Worm (Caenorhabditis elegans) whole organism, L4 larva: ENCODE data around the gene F21H7.2.

Experiments
- F44E2.7 ChIP-seq: fragments of 200-800 bp; sonication (Bioruptor generic); IDR thresholded peaks from 2 replicates; pipeline ENCODE4 v2.1.2; 2022; ENCODE audit warnings: missing genetic modification characterization, missing compliant biosample characterization
- R02D3.7 ChIP-seq: fragments of 150-350 bp; sonication (generic microtip); optimal IDR thresholded peaks from 3 replicates; lab custom pipeline; 2014; ENCODE audit warnings: missing biosample characterization, missing genetic modification characterization
- T20F7.1 ChIP-seq: fragments of 200-800 bp; sonication (Bioruptor generic); optimal IDR thresholded peaks from 2 replicates; lab custom pipeline; 2018; ENCODE audit warnings: mild to moderate bottlenecking, missing genetic modification characterization, missing compliant biosample characterization
- T26A8.4 ChIP-seq: fragments of 200-800 bp; sonication (Bioruptor generic); IDR thresholded peaks from 2 replicates; pipeline ENCODE4 v1.3.6; 2022; ENCODE audit warnings: missing genetic modification characterization, missing compliant biosample characterization
- Y105C5A.15 ChIP-seq: fragments of 200-800 bp; sonication (Bioruptor generic); IDR thresholded peaks from 2 replicates; pipeline ENCODE4 v1.3.6; 2022; ENCODE audit warnings: missing genetic modification characterization, missing compliant biosample characterization
- Y5F2A.4 ChIP-seq: fragments of 200-800 bp; sonication (Bioruptor generic); optimal IDR thresholded peaks from 2 replicates; lab custom pipeline; 2018; ENCODE audit warnings: mild to moderate bottlenecking, missing genetic modification characterization, missing compliant biosample characterization
- ZK337.2 ChIP-seq: fragments of 200-800 bp; sonication (Bioruptor generic); IDR thresholded peaks from 2 replicates; pipeline ENCODE4 v1.3.6; 2022; ENCODE audit warnings: missing genetic modification reagents, missing genetic modification characterization, missing compliant biosample characterization
- aly-2 ChIP-seq: sonication (generic microtip); optimal IDR thresholded peaks from 2 replicates; lab custom pipeline; 2018; ENCODE audit warnings: missing biosample characterization, missing genetic modification characterization
- ama-1 ChIP-seq: fragments of 150-350 bp; optimal IDR thresholded peaks from 2 replicates; lab custom pipeline; 2014; ENCODE audit warnings: inconsistent platforms, mixed read lengths
- attf-4 ChIP-seq: sonication (generic microtip); optimal IDR thresholded peaks from 3 replicates; lab custom pipeline; 2017; ENCODE audit warnings: missing biosample characterization, missing genetic modification characterization
- ceh-20 ChIP-seq: fragments of 200-800 bp; sonication (Bioruptor generic); IDR thresholded peaks from 2 replicates; pipeline ENCODE4 v1.3.6; 2022; ENCODE audit warnings: missing genetic modification reagents, missing genetic modification characterization, missing compliant biosample characterization
- ceh-44 ChIP-seq: fragments of 200-800 bp; sonication (Bioruptor generic); IDR thresholded peaks from 2 replicates; pipeline ENCODE4 v1.3.6; 2022; ENCODE audit warnings: missing genetic modification reagents, missing genetic modification characterization, missing compliant biosample characterization
- ces-1 ChIP-seq: fragments of 150-350 bp; sonication (generic microtip); optimal IDR thresholded peaks from 4 replicates; lab custom pipeline; 2014; ENCODE audit warnings: missing biosample characterization, missing genetic modification reagents, missing genetic modification characterization
- daf-16 ChIP-seq, 3 experiments: sonication (generic microtip); optimal IDR thresholded peaks; 2 replicates each; lab custom pipeline; 2016 to 2017; ENCODE audit warnings: missing genetic modification characterization in 3 of 3, missing genetic modification reagents in 3 of 3, mild to moderate bottlenecking in 2 of 3, missing compliant biosample characterization in 2 of 3, missing biosample characterization in 1 of 3, moderate library complexity in 1 of 3
- dmd-6 ChIP-seq: fragments of 200-800 bp; sonication (Bioruptor generic); IDR thresholded peaks from 2 replicates; pipeline ENCODE4 v1.3.6; 2022; ENCODE audit warnings: missing genetic modification reagents, missing genetic modification characterization, missing compliant biosample characterization
- dmd-8 ChIP-seq: fragments of 200-800 bp; sonication (Bioruptor generic); IDR thresholded peaks from 2 replicates; pipeline ENCODE4 v1.3.6; 2022; ENCODE audit warnings: missing genetic modification characterization, missing compliant biosample characterization
- duxl-1 ChIP-seq: sonication (generic microtip); optimal IDR thresholded peaks from 2 replicates; lab custom pipeline; 2016; ENCODE audit warnings: mild to moderate bottlenecking, missing genetic modification characterization, moderate library complexity, missing compliant biosample characterization; ENCODE audit not compliant: poor library complexity
- fos-1 ChIP-seq: fragments of 150-350 bp; optimal IDR thresholded peaks from 2 replicates; lab custom pipeline; 2014; ENCODE audit warnings: missing biosample characterization, missing genetic modification characterization
- hlh-11 ChIP-seq: fragments of 200-800 bp; sonication (Bioruptor generic); optimal IDR thresholded peaks from 2 replicates; lab custom pipeline; 2018; ENCODE audit warnings: mild to moderate bottlenecking, missing genetic modification characterization, missing compliant biosample characterization
- hlh-30 ChIP-seq: sonication (generic microtip); optimal IDR thresholded peaks from 2 replicates; lab custom pipeline; 2017; ENCODE audit warnings: antibody characterized with exemption, mild to moderate bottlenecking, missing genetic modification characterization, missing compliant biosample characterization; ENCODE audit not compliant: insufficient read depth
- lim-7 ChIP-seq: fragments of 200-800 bp; sonication (Bioruptor generic); IDR thresholded peaks from 2 replicates; pipeline ENCODE4 v1.3.6; 2022; ENCODE audit warnings: missing genetic modification characterization, missing compliant biosample characterization
- lin-15B ChIP-seq: fragments of 150-350 bp; sonication (generic microtip); optimal IDR thresholded peaks from 3 replicates; lab custom pipeline; 2014; ENCODE audit warnings: missing biosample characterization, missing genetic modification characterization
- lin-39 ChIP-seq: fragments of 150-350 bp; optimal IDR thresholded peaks from 2 replicates; lab custom pipeline; 2014; ENCODE audit warnings: missing biosample characterization, missing genetic modification reagents, missing genetic modification characterization
- lir-3 ChIP-seq: sonication (generic microtip); optimal IDR thresholded peaks from 2 replicates; lab custom pipeline; 2016; ENCODE audit warnings: mild to moderate bottlenecking, missing genetic modification characterization, missing compliant biosample characterization
- madf-5 ChIP-seq, 2 experiments: fragments of 200-800 bp; sonication (Bioruptor generic); IDR thresholded peaks; 2 replicates each; pipeline ENCODE4 v1.3.6; 2022; ENCODE audit warnings: missing compliant biosample characterization in 2 of 2, missing genetic modification characterization in 2 of 2
- mdt-29 ChIP-seq: fragments of 200-800 bp; sonication (Bioruptor generic); IDR thresholded peaks from 2 replicates; pipeline ENCODE4 v1.3.6; 2022; ENCODE audit warnings: missing genetic modification reagents, missing genetic modification characterization, missing compliant biosample characterization
- mes-2 ChIP-seq: sonication (generic microtip); optimal IDR thresholded peaks from 2 replicates; lab custom pipeline; 2016; ENCODE audit warnings: missing genotype, mild to moderate bottlenecking, missing genetic modification characterization, missing compliant biosample characterization; ENCODE audit not compliant: poor library complexity, severe bottlenecking
- nhr-10 ChIP-seq: fragments of 150-350 bp; optimal IDR thresholded peaks from 2 replicates; lab custom pipeline; 2014; ENCODE audit warnings: missing biosample characterization, missing genetic modification characterization
- nhr-25 ChIP-seq: sonication (generic microtip); optimal IDR thresholded peaks from 2 replicates; lab custom pipeline; 2017; ENCODE audit warnings: missing genetic modification characterization, mild to moderate bottlenecking, missing compliant biosample characterization, antibody characterized with exemption, moderate library complexity, borderline replicate concordance; ENCODE audit not compliant: insufficient read depth
- nhr-28 ChIP-seq: fragments of 150-350 bp; optimal IDR thresholded peaks from 2 replicates; lab custom pipeline; 2014; ENCODE audit warnings: missing biosample characterization, missing genetic modification characterization
- nhr-6 ChIP-seq: fragments of 150-350 bp; optimal IDR thresholded peaks from 2 replicates; lab custom pipeline; 2014; ENCODE audit warnings: missing biosample characterization, missing genetic modification characterization
- pha-4 ChIP-seq, 2 experiments: fragments of 150-350 bp in 1 of 2; fragments of 200-800 bp in 1 of 2; sonication (Bioruptor generic) in 1 of 2; IDR thresholded peaks in 1 of 2; optimal IDR thresholded peaks in 1 of 2; 2 replicates each; pipeline versions ENCODE4 v1.3.6 to Lab custom; 2014 to 2022; ENCODE audit warnings: missing genetic modification characterization in 2 of 2, missing genetic modification reagents in 2 of 2, missing biosample characterization in 1 of 2, missing compliant biosample characterization in 1 of 2
- rbr-2 ChIP-seq: sonication (generic microtip); optimal IDR thresholded peaks from 2 replicates; lab custom pipeline; 2016; ENCODE audit warnings: missing genotype, missing genetic modification characterization, missing compliant biosample characterization
- saeg-2 ChIP-seq: fragments of 200-800 bp; sonication (Bioruptor generic); IDR thresholded peaks from 2 replicates; pipeline ENCODE4 v1.3.6; 2022; ENCODE audit warnings: missing genetic modification reagents, missing genetic modification characterization, missing compliant biosample characterization
- set-16 ChIP-seq: fragments of 200-800 bp; sonication (Bioruptor generic); IDR thresholded peaks from 2 replicates; pipeline ENCODE4 v1.3.6; 2022; ENCODE audit warnings: missing genetic modification reagents, missing genetic modification characterization, missing compliant biosample characterization
- spr-1 ChIP-seq: sonication (generic microtip); optimal IDR thresholded peaks from 2 replicates; lab custom pipeline; 2016; ENCODE audit warnings: mild to moderate bottlenecking, missing genetic modification characterization, missing compliant biosample characterization
- spr-3 ChIP-seq: fragments of 200-800 bp; sonication (Bioruptor generic); optimal IDR thresholded peaks from 2 replicates; lab custom pipeline; 2018; ENCODE audit warnings: mild to moderate bottlenecking, missing genetic modification characterization, missing compliant biosample characterization
- tag-97 ChIP-seq: fragments of 200-800 bp; sonication (Bioruptor generic); IDR thresholded peaks from 2 replicates; pipeline ENCODE4 v1.3.6; 2022; ENCODE audit warnings: missing genetic modification characterization, missing compliant biosample characterization
- unc-130 ChIP-seq: sonication (generic microtip); optimal IDR thresholded peaks from 2 replicates; lab custom pipeline; 2016; ENCODE audit warnings: missing genetic modification reagents, missing genetic modification characterization, missing compliant biosample characterization
- unc-39 ChIP-seq: sonication (generic microtip); optimal IDR thresholded peaks from 2 replicates; lab custom pipeline; 2017; ENCODE audit warnings: missing biosample characterization, missing genetic modification characterization
- unc-62 ChIP-seq, 3 experiments: fragments of 150-350 bp in 1 of 3; sonication (generic microtip); optimal IDR thresholded peaks in 2 of 3; peaks in 1 of 3; 1 replicate in 1 of 3; 2 replicates in 2 of 3; lab custom pipeline; 2014 to 2017; ENCODE audit warnings: missing biosample characterization in 3 of 3, missing genetic modification characterization in 3 of 3, missing genetic modification reagents in 3 of 3, missing genotype in 1 of 3

Gene F21H7.2

DNA sequence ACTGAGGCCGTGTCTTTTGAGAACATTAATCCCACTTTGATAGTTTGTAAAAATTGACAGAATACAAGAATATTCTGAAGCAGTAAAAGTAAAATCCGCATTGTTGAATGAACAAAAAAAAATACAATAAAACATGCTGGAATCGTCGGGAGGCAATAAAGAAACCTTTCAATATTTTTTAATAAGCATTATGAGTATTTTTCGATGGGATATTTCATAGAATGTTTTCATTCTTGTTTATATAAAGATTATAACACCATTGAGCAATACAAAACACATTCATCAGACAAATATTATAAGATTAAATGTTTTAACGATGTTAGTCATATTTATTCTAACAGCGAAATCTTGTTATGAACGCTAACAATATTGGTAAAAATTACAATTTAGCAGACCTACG lies 23.9 kb upstream of the F21H7.2 start, which contains the start of gene gcy-20:
Gene gcy-20 (minus strand): TSS at position 101 of the 400 bp plus-strand sequence.
- TF ChIP-seq T20F7.1 = no peak
- TF ChIP-seq unc-130 (GFP tag; lab: Kevin White, UChicago) = no peak
- TF ChIP-seq ces-1 (GFP tag; lab: Kevin White, UChicago) = no peak
- no peak for TF ChIP-seq dmd-8 (GFP tag; lab: Robert Waterston, UW)
- TF ChIP-seq R02D3.7 (tag; lab: Kevin White, UChicago) = no peak
- no peak for TF ChIP-seq mdt-29
- TF ChIP-seq, all 104 proteins: peak for 0

DNA sequence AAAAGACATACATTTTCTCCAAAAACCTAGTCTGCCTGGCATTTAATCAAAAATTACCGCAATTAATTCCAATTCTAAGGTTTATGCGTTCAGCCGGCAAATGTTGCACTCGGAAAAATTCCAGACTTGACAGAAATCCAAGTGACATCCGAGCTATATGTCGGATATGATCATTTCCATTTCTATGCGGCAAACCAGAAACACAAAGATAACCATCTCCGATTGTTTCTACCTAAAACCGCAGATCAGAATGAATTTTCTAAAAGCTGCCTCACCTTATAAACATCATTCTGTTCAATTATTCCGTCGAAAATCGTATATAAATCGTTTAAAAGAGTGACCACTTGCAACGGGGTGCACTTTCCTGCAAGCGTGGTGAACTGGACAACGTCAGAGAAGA lies 19.3 kb upstream of the F21H7.2 start:
- TF ChIP-seq hlh-30 (tag; lab: Kevin White, UChicago) (no peak), lim-7 (GFP tag; lab: Robert Waterston, UW) (no peak), F44E2.7 (no peak), nhr-25 (tag; lab: Kevin White, UChicago) (no peak), madf-5 (GFP tag; IDR thresholded peaks at IDR 0.05; lab: Robert Waterston, UW) (no peak), nhr-10 (tag; lab: Kevin White, UChicago) (no peak), ama-1 (lab: Kevin White, UChicago) (no peak), dmd-6 (GFP tag; lab: Robert Waterston, UW) (no peak), lin-15B (no peak), lir-3 (no peak), ceh-20 (GFP tag; lab: Robert Waterston, UW) (no peak), ceh-44 (GFP tag; lab: Robert Waterston, UW) (no peak), tag-97 (GFP tag; lab: Robert Waterston, UW) (no peak), T20F7.1 (no peak), unc-62 (GFP tag; optimal IDR thresholded peaks at IDR 0.05 in 1 of 2; lab: Kevin White, UChicago) (no peak), unc-62 (tag; optimal IDR thresholded peaks at IDR 0.05; lab: Kevin White, UChicago) (no peak), pha-4 (GFP tag; IDR thresholded peaks at IDR 0.05; lab: Robert Waterston, UW) (no peak), pha-4 (tag; optimal IDR thresholded peaks at IDR 0.05; lab: Kevin White, UChicago) (no peak), Y105C5A.15 (GFP tag; lab: Robert Waterston, UW) (no peak)

- TF ChIP-seq attf-4 (tag; lab: Kevin White, UChicago) (no peak), nhr-6 (tag; lab: Kevin White, UChicago) (no peak), mes-2 (tag; lab: Kevin White, UChicago) (no peak), spr-3 (GFP tag; lab: Kevin White, UChicago) (no peak), ZK337.2 (GFP tag; lab: Robert Waterston, UW) (no peak), pha-4 (GFP tag; IDR thresholded peaks at IDR 0.05; lab: Robert Waterston, UW) (no peak), pha-4 (tag; optimal IDR thresholded peaks at IDR 0.05; lab: Kevin White, UChicago) (no peak), aly-2 (tag; lab: Kevin White, UChicago) (no peak), unc-39 (tag; lab: Kevin White, UChicago) (no peak), lim-7 (GFP tag; lab: Robert Waterston, UW) (no peak), daf-16 (GFP tag; optimal IDR thresholded peaks at IDR 0.05; lab: Kevin White, UChicago) (no peak), daf-16 (tag; optimal IDR thresholded peaks at IDR 0.05; lab: Kevin White, UChicago) (no peak), hlh-11 (no peak), lir-3 (no peak), spr-1 (no peak), R02D3.7 (tag; lab: Kevin White, UChicago) (no peak), ceh-20 (GFP tag; lab: Robert Waterston, UW) (no peak)
Observed at ce11 chrV:16246579-16246978, 16.8 kb upstream of the F21H7.2 start, which contains the start of gene srh-95. Gene srh-95 (plus strand): TSS chrV:16246879.

- TF ChIP-seq ZK337.2 (GFP tag; lab: Robert Waterston, UW) (no peak), Y5F2A.4 (GFP tag; lab: Kevin White, UChicago) (no peak), nhr-28 (no peak), lir-3 (no peak), saeg-2 (no peak), unc-62 (GFP tag; optimal IDR thresholded peaks at IDR 0.05 in 1 of 2; lab: Kevin White, UChicago) (no peak), unc-62 (tag; optimal IDR thresholded peaks at IDR 0.05; lab: Kevin White, UChicago) (no peak), lin-39 (tag; lab: Kevin White, UChicago) (no peak), rbr-2 (tag; lab: Kevin White, UChicago) (no peak), T26A8.4 (GFP tag; lab: Robert Waterston, UW) (no peak), duxl-1 (tag; lab: Kevin White, UChicago) (no peak), set-16 (GFP tag; lab: Robert Waterston, UW) (no peak), T20F7.1 (no peak), unc-130 (GFP tag; lab: Kevin White, UChicago) (no peak), fos-1 (tag; lab: Kevin White, UChicago) (no peak)
Observed at ce11 chrV:16244078-16244477, 14.3 kb upstream of the F21H7.2 start, which contains the start of gene srh-104. Gene srh-104 (minus strand): TSS chrV:16244178.
